Worm (Caenorhabditis elegans) whole organism, young adult: ENCODE results near the gene ugt-33.

Experiments
- B0336.3 ChIP-seq: fragments of 200-800 bp; sonication (Bioruptor generic); IDR thresholded peaks from 2 replicates; pipeline ENCODE4 v1.3.6; 2022; ENCODE audit warnings: missing genetic modification characterization, missing compliant biosample characterization
- F37B4.10 ChIP-seq: fragments of 200-800 bp; sonication (Bioruptor generic); IDR thresholded peaks from 2 replicates; pipeline ENCODE4 v1.3.6; 2022; ENCODE audit warnings: missing genetic modification characterization, missing compliant biosample characterization
- F39B2.1 ChIP-seq: fragments of 200-800 bp; sonication (Bioruptor generic); IDR thresholded peaks from 2 replicates; pipeline ENCODE4 v1.3.6; 2022; ENCODE audit warnings: missing genetic modification reagents, missing genetic modification characterization, missing compliant biosample characterization
- F52B5.7 ChIP-seq: sonication (generic microtip); optimal IDR thresholded peaks from 2 replicates; lab custom pipeline; 2016; ENCODE audit warnings: mild to moderate bottlenecking, missing genetic modification characterization, missing compliant biosample characterization
- aptf-3 ChIP-seq: fragments of 200-800 bp; sonication (Bioruptor generic); IDR thresholded peaks from 2 replicates; pipeline ENCODE4 v1.3.6; 2022; ENCODE audit warnings: missing genetic modification characterization, missing compliant biosample characterization
- attf-6 ChIP-seq: fragments of 200-800 bp; sonication (Bioruptor generic); IDR thresholded peaks from 2 replicates; pipeline ENCODE4 v1.3.6; 2022; ENCODE audit warnings: missing genetic modification reagents, missing genetic modification characterization, missing compliant biosample characterization
- bed-2 ChIP-seq: fragments of 200-800 bp; sonication (Bioruptor generic); IDR thresholded peaks from 2 replicates; pipeline ENCODE4 v1.3.6; 2022; ENCODE audit warnings: missing genetic modification reagents, missing genetic modification characterization, missing compliant biosample characterization
- cebp-1 ChIP-seq, 2 experiments: fragments of 200-800 bp in 1 of 2; sonication (Bioruptor generic) in 1 of 2; sonication (generic microtip) in 1 of 2; IDR thresholded peaks in 1 of 2; optimal IDR thresholded peaks in 1 of 2; 2 replicates each; pipeline versions ENCODE4 v1.3.6 to Lab custom; 2017 to 2022; ENCODE audit warnings: missing compliant biosample characterization in 2 of 2, missing genetic modification characterization in 2 of 2, mild to moderate bottlenecking in 1 of 2, missing genetic modification reagents in 1 of 2, moderate library complexity in 1 of 2
- dox-1 ChIP-seq: fragments of 200-800 bp; sonication (Bioruptor generic); IDR thresholded peaks from 2 replicates; pipeline ENCODE4 v1.3.6; 2022; ENCODE audit warnings: missing genetic modification reagents, missing genetic modification characterization, missing compliant biosample characterization
- dpff-1 ChIP-seq: sonication (generic microtip); optimal IDR thresholded peaks from 2 replicates; lab custom pipeline; 2017; ENCODE audit warnings: mild to moderate bottlenecking, missing genetic modification characterization, missing compliant biosample characterization
- efl-1 ChIP-seq: fragments of 150-350 bp; optimal IDR thresholded peaks from 2 replicates; lab custom pipeline; 2014; ENCODE audit warnings: missing biosample characterization, missing genetic modification reagents, missing genetic modification characterization
- hmg-20 ChIP-seq: fragments of 200-800 bp; sonication (Bioruptor generic); IDR thresholded peaks from 2 replicates; pipeline ENCODE4 v1.3.6; 2022; ENCODE audit warnings: missing genetic modification reagents, missing genetic modification characterization, missing compliant biosample characterization
- let-607 ChIP-seq, 2 experiments: fragments of 200-800 bp in 1 of 2; sonication (Bioruptor generic) in 1 of 2; sonication (generic microtip) in 1 of 2; optimal IDR thresholded peaks; 2 replicates each; lab custom pipeline; 2016 to 2018; ENCODE audit warnings: mild to moderate bottlenecking in 2 of 2, missing compliant biosample characterization in 2 of 2, missing genetic modification characterization in 2 of 2, moderate library complexity in 2 of 2, missing genotype in 1 of 2
- lin-26 ChIP-seq: fragments of 200-800 bp; sonication (Bioruptor generic); IDR thresholded peaks from 2 replicates; pipeline ENCODE4 v1.3.6; 2022; ENCODE audit warnings: missing genetic modification reagents, missing genetic modification characterization, missing compliant biosample characterization
- lin-35 ChIP-seq, 3 experiments: fragments of 150-350 bp in 2 of 3; sonication (generic microtip) in 1 of 3; optimal IDR thresholded peaks; 2 replicates each; lab custom pipeline; 2014 to 2018; ENCODE audit warnings: missing biosample characterization in 3 of 3, missing genetic modification characterization in 3 of 3, missing genetic modification reagents in 3 of 3
- lin-54 ChIP-seq: fragments of 200-800 bp; sonication (Bioruptor generic); optimal IDR thresholded peaks from 2 replicates; lab custom pipeline; 2018; ENCODE audit warnings: mild to moderate bottlenecking, missing genetic modification characterization, missing compliant biosample characterization
- lir-1 ChIP-seq: fragments of 200-800 bp; sonication (Bioruptor generic); conservative IDR thresholded peaks from 2 replicates; pipeline ENCODE4 v1.3.6; 2022; ENCODE audit warnings: missing genetic modification reagents, missing genetic modification characterization, missing compliant biosample characterization
- lsl-1 ChIP-seq: fragments of 200-800 bp; sonication (Bioruptor generic); optimal IDR thresholded peaks from 2 replicates; lab custom pipeline; 2018; ENCODE audit warnings: mild to moderate bottlenecking, missing genetic modification characterization, moderate library complexity, missing compliant biosample characterization
- mcd-1 ChIP-seq: fragments of 200-800 bp; sonication (Bioruptor generic); IDR thresholded peaks from 2 replicates; pipeline ENCODE4 v1.3.6; 2022; ENCODE audit warnings: missing genetic modification reagents, missing genetic modification characterization, missing compliant biosample characterization
- nfyb-1 ChIP-seq: fragments of 200-800 bp; sonication (Bioruptor generic); IDR thresholded peaks from 2 replicates; pipeline ENCODE4 v1.3.6; 2022; ENCODE audit warnings: missing genetic modification reagents, missing genetic modification characterization, missing compliant biosample characterization
- nhr-80 ChIP-seq: sonication (generic microtip); optimal IDR thresholded peaks from 2 replicates; lab custom pipeline; 2016; ENCODE audit warnings: missing genetic modification characterization, missing compliant biosample characterization
- rcor-1 ChIP-seq: fragments of 200-800 bp; sonication (Bioruptor generic); IDR thresholded peaks from 2 replicates; pipeline ENCODE4 v1.3.6; 2022; ENCODE audit warnings: missing genetic modification reagents, missing genetic modification characterization, missing compliant biosample characterization
- snpc-1.3 ChIP-seq: sonication (generic microtip); optimal IDR thresholded peaks from 2 replicates; lab custom pipeline; 2017; ENCODE audit warnings: missing genetic modification characterization, mild to moderate bottlenecking, missing compliant biosample characterization, antibody characterized with exemption, moderate library complexity, missing genotype, missing genetic modification reagents; ENCODE audit not compliant: insufficient read depth
- sptf-2 ChIP-seq: fragments of 200-800 bp; sonication (Bioruptor generic); optimal IDR thresholded peaks from 2 replicates; lab custom pipeline; 2018; ENCODE audit warnings: mild to moderate bottlenecking, missing genetic modification characterization, missing compliant biosample characterization
- tlf-1 ChIP-seq: fragments of 200-800 bp; sonication (Bioruptor generic); optimal IDR thresholded peaks from 2 replicates; lab custom pipeline; 2018; ENCODE audit warnings: mild to moderate bottlenecking, missing genetic modification characterization, missing compliant biosample characterization

Gene ugt-33

ce11 chrV:10478097-10478828 lies 14.9 kb upstream of the ugt-33 start, which contains the start of the genes crp-1 and Y32F6B.9:
Gene crp-1 (plus strand): TSS chrV:10478564.
Gene Y32F6B.9 (plus strand): TSS chrV:10478699.
- peak; percentile 47 for TF ChIP-seq dox-1
- TF ChIP-seq nhr-80 (tag; lab: Kevin White, UChicago), result peak; percentile 55
- no peak for TF ChIP-seq snpc-1.3 (tag; lab: Kevin White, UChicago)
- no peak for TF ChIP-seq cebp-1 (GFP tag; IDR thresholded peaks at IDR 0.05; lab: Robert Waterston, UW)
- peak; percentile 13 for TF ChIP-seq cebp-1 (tag; optimal IDR thresholded peaks at IDR 0.05; lab: Kevin White, UChicago)
- TF ChIP-seq B0336.3 (GFP tag; lab: Robert Waterston, UW), result 0 out of 2 replicates have a peak, but pooled peaks have one; percentile 19
- no peak for TF ChIP-seq hmg-20
- peak in 1 of 2 experiments; percentile 27 for TF ChIP-seq let-607 (tag; optimal IDR thresholded peaks at IDR 0.05; lab: Kevin White, UChicago)

ce11 chrV:10483995-10484394 lies 9.2 kb upstream of the ugt-33 start:
- TF ChIP-seq snpc-1.3 (tag; lab: Kevin White, UChicago) (no peak), F39B2.1 (GFP tag; lab: Robert Waterston, UW) (no peak), bed-2 (GFP tag; lab: Robert Waterston, UW) (no peak), nhr-80 (tag; lab: Kevin White, UChicago) (peak; percentile 85), lir-1 (GFP tag; lab: Robert Waterston, UW) (no peak), rcor-1 (GFP tag; lab: Robert Waterston, UW) (no peak), aptf-3 (GFP tag; lab: Robert Waterston, UW) (no peak), sptf-2 (GFP tag; lab: Kevin White, UChicago) (no peak)

- TF ChIP-seq dpff-1 (tag; lab: Kevin White, UChicago), result no peak
- TF ChIP-seq nfyb-1, result no peak
These were observed 8.6 kb upstream of the ugt-33 start, which contains the start of gene Y32F6B.1 for ce11 chrV:10484640-10485039. Gene Y32F6B.1 (minus strand): TSS chrV:10484740.

- peak; percentile 80 for TF ChIP-seq nhr-80 (tag; lab: Kevin White, UChicago)
- TF ChIP-seq lin-54 (GFP tag; lab: Kevin White, UChicago), result no peak
These were observed 7.8 kb upstream of the ugt-33 start for ce11 chrV:10485389-10485788.

- TF ChIP-seq F52B5.7 (tag; lab: Kevin White, UChicago), result no peak
- TF ChIP-seq attf-6 (GFP tag; lab: Robert Waterston, UW), result no peak
- TF ChIP-seq nfyb-1, result no peak
- TF ChIP-seq efl-1 (GFP tag; lab: Kevin White, UChicago), result no peak
- TF ChIP-seq F39B2.1 (GFP tag; lab: Robert Waterston, UW), result no peak
- no peak for TF ChIP-seq bed-2 (GFP tag; lab: Robert Waterston, UW)
- no peak for TF ChIP-seq mcd-1 (GFP tag; lab: Robert Waterston, UW)
- no peak for TF ChIP-seq lin-26 (GFP tag; lab: Robert Waterston, UW)
- no peak for TF ChIP-seq aptf-3 (GFP tag; lab: Robert Waterston, UW)
- TF ChIP-seq lsl-1, result no peak
These were observed 3.2 kb upstream of the ugt-33 start, which contains the start of gene ncx-5 for ce11 chrV:10489998-10490397. Gene ncx-5 (minus strand): TSS chrV:10490098.

- TF ChIP-seq lin-35 (GFP tag; optimal IDR thresholded peaks at IDR 0.05; lab: Kevin White, UChicago) (no peak), F37B4.10 (no peak), tlf-1 (GFP tag; lab: Kevin White, UChicago) (no peak)
These were observed 1.8 kb upstream of the ugt-33 start, which contains the start of gene aqp-5 for ce11 chrV:10491443-10491842. Gene aqp-5 (plus strand): TSS chrV:10491743.
